Worm (Caenorhabditis elegans): Measurements from ENCODE around the gene larp-1.

- no peak for TF ChIP-seq lin-39 (tag; optimal IDR thresholded peaks at IDR 0.05)
- TF ChIP-seq egl-43 (GFP tag; IDR thresholded peaks at IDR 0.05), result no peak
- TF ChIP-seq nhr-76 (tag; optimal IDR thresholded peaks at IDR 0.05), result no peak
- no peak for TF ChIP-seq unc-39 (tag; optimal IDR thresholded peaks at IDR 0.05)
- TF ChIP-seq mdl-1 (tag; optimal IDR thresholded peaks at IDR 0.05), result peak in 1 of 2 experiments; percentile 5
- TF ChIP-seq ces-1 (GFP tag; optimal IDR thresholded peaks at IDR 0.05), result peak; percentile 12
- TF ChIP-seq lin-29 (GFP tag; IDR thresholded peaks at IDR 0.05), result no peak
- no peak for TF ChIP-seq snpc-4 (tag; optimal IDR thresholded peaks at IDR 0.05)
- TF ChIP-seq lim-7 (GFP tag; IDR thresholded peaks at IDR 0.05), result no peak
- no peak for TF ChIP-seq ama-1 (optimal IDR thresholded peaks at IDR 0.05)
- TF ChIP-seq ceh-32 (tag; optimal IDR thresholded peaks at IDR 0.05; ENCODE audit: poor library complexity), result no peak
- TF ChIP-seq jun-1 (tag; optimal IDR thresholded peaks at IDR 0.05), result no peak
- TF ChIP-seq ztf-7 (tag; optimal IDR thresholded peaks at IDR 0.05), result no peak
Observed at ce11 chrIII:5047175-5047574, 29.7 kb upstream of the larp-1 start, which contains the start of gene txbp-3.
